Fruit fly (Drosophila melanogaster): ENCODE data around the gene shf.

The shf gene

dm6 chrX:6759184-6759965 is 20.1 kb downstream of the shf start:
- peak; percentile 16 for TF ChIP-seq EcR (GFP tag; optimal IDR thresholded peaks at IDR 0.05)
- TF ChIP-seq CG4496 (GFP tag; IDR thresholded peaks at IDR 0.05), result 0 out of 3 replicates have a peak, but pooled peaks have one; percentile 30
- peak; percentile 33; the same call in 1 of the 2 replicates for TF ChIP-seq Ets98B (GFP tag; IDR thresholded peaks at IDR 0.05)
- no peak for TF ChIP-seq CG8159 (tag; optimal IDR thresholded peaks at IDR 0.05)

- TF ChIP-seq CG13204 (GFP tag; optimal IDR thresholded peaks at IDR 0.05), result no peak
- 0 out of 3 replicates have a peak, but pooled peaks have one; percentile 28 for TF ChIP-seq CG4496 (GFP tag; IDR thresholded peaks at IDR 0.05)
Observed at dm6 chrX:6756175-6756718, 23.2 kb downstream of the shf start, which contains the start of gene sov. Gene sov (plus strand): TSS chrX:6756322.

dm6 chrX:6751964-6752363 is 27.5 kb downstream of the shf start:
- TF ChIP-seq Snoo (tag; optimal IDR thresholded peaks at IDR 0.05), result no peak
- no peak for TF ChIP-seq gl (tag; optimal IDR thresholded peaks at IDR 0.05)
- TF ChIP-seq CG8159 (tag; optimal IDR thresholded peaks at IDR 0.05), result no peak
- no peak for TF ChIP-seq CG13204 (GFP tag; optimal IDR thresholded peaks at IDR 0.05)

- TF ChIP-seq D1 (tag; optimal IDR thresholded peaks at IDR 0.05) (no peak), CG4496 (GFP tag; IDR thresholded peaks at IDR 0.05) (no peak), CG14655 (GFP tag; optimal IDR thresholded peaks at IDR 0.05) (no peak), gl (tag; optimal IDR thresholded peaks at IDR 0.05) (no peak), CG17806 (tag; optimal IDR thresholded peaks at IDR 0.05) (no peak), CG13204 (GFP tag; optimal IDR thresholded peaks at IDR 0.05) (no peak)
Observed at dm6 chrX:6747244-6747643, 32.2 kb downstream of the shf start, which contains the start of gene CG14439. Gene CG14439 (plus strand): TSS chrX:6747544.

dm6 chrX:6746221-6746620 is 33.2 kb downstream of the shf start:
- TF ChIP-seq CG34367 (tag; optimal IDR thresholded peaks at IDR 0.05), result peak; percentile 31
- peak; percentile 37 for TF ChIP-seq CG17806 (tag; optimal IDR thresholded peaks at IDR 0.05)
- TF ChIP-seq CG14655 (GFP tag; optimal IDR thresholded peaks at IDR 0.05), result peak; percentile 3
- no peak for TF ChIP-seq CG13204 (GFP tag; optimal IDR thresholded peaks at IDR 0.05)
- TF ChIP-seq CG4496 (GFP tag; IDR thresholded peaks at IDR 0.05), result no peak
- peak; percentile 11 for TF ChIP-seq gl (tag; optimal IDR thresholded peaks at IDR 0.05)
- peak; percentile 51 for TF ChIP-seq CG15710 (tag; optimal IDR thresholded peaks at IDR 0.05)
- TF ChIP-seq CG9948 (tag; optimal IDR thresholded peaks at IDR 0.05), result peak; percentile 36
- peak; percentile 46 for TF ChIP-seq CG8159 (tag; optimal IDR thresholded peaks at IDR 0.05)
- TF ChIP-seq CG8301 (tag; optimal IDR thresholded peaks at IDR 0.05), result peak; percentile 1

dm6 chrX:6745547-6745946 is 33.9 kb downstream of the shf start:
- TF ChIP-seq gl (tag; optimal IDR thresholded peaks at IDR 0.05) (no peak), rn (GFP tag; IDR thresholded peaks at IDR 0.05) (peak; percentile 41; the same call in 1 of the 2 replicates), fd96Ca (GFP tag; IDR thresholded peaks at IDR 0.05) (peak; percentile 70), Snoo (tag; optimal IDR thresholded peaks at IDR 0.05) (no peak), CG10348 (GFP tag; IDR thresholded peaks at IDR 0.05) (no peak), CG13204 (GFP tag; optimal IDR thresholded peaks at IDR 0.05) (no peak), CG8159 (tag; optimal IDR thresholded peaks at IDR 0.05) (peak; percentile 49), Pif1A (GFP tag; optimal IDR thresholded peaks at IDR 0.05) (peak; percentile 47), CG32121 (GFP tag; IDR thresholded peaks at IDR 0.05) (peak; percentile 17; the same call in 1 of the 2 replicates), EcR (GFP tag; optimal IDR thresholded peaks at IDR 0.05) (no peak), CG8301 (tag; optimal IDR thresholded peaks at IDR 0.05) (peak; percentile 70), CG15710 (tag; optimal IDR thresholded peaks at IDR 0.05) (peak; percentile 46), D1 (tag; optimal IDR thresholded peaks at IDR 0.05) (no peak), CG12605 (GFP tag; IDR thresholded peaks at IDR 0.05) (peak; percentile 24; the same call in 1 of the 2 replicates), CG9948 (tag; optimal IDR thresholded peaks at IDR 0.05) (peak; percentile 73), CG4496 (GFP tag; IDR thresholded peaks at IDR 0.05) (peak; percentile 79), CG34367 (tag; optimal IDR thresholded peaks at IDR 0.05) (peak; percentile 62), Ets98B (GFP tag; IDR thresholded peaks at IDR 0.05) (peak; percentile 70), Pif1B (GFP tag; optimal IDR thresholded peaks at IDR 0.05) (peak; percentile 59), CG14655 (GFP tag; optimal IDR thresholded peaks at IDR 0.05) (peak; percentile 78), CG17806 (tag; optimal IDR thresholded peaks at IDR 0.05) (peak; percentile 67)

- TF ChIP-seq CG8301 (tag; optimal IDR thresholded peaks at IDR 0.05) (peak; percentile 13), D1 (tag; optimal IDR thresholded peaks at IDR 0.05) (no peak), CG17806 (tag; optimal IDR thresholded peaks at IDR 0.05) (peak; percentile 10), Snoo (tag; optimal IDR thresholded peaks at IDR 0.05) (peak; percentile 87), CG12605 (GFP tag; IDR thresholded peaks at IDR 0.05) (peak; percentile 64; the same call in 1 of the 2 replicates), CG8159 (tag; optimal IDR thresholded peaks at IDR 0.05) (peak; percentile 38), Pif1A (GFP tag; optimal IDR thresholded peaks at IDR 0.05) (peak; percentile 68), CG15710 (tag; optimal IDR thresholded peaks at IDR 0.05) (peak; percentile 42), CG9948 (tag; optimal IDR thresholded peaks at IDR 0.05) (peak; percentile 11), Pif1B (GFP tag; optimal IDR thresholded peaks at IDR 0.05) (peak; percentile 72), CG4496 (GFP tag; IDR thresholded peaks at IDR 0.05) (peak; percentile 91), Ets98B (GFP tag; IDR thresholded peaks at IDR 0.05) (peak; percentile 69; the same call in 1 of the 2 replicates), gl (tag; optimal IDR thresholded peaks at IDR 0.05) (peak; percentile 40), CG13204 (GFP tag; optimal IDR thresholded peaks at IDR 0.05) (peak; percentile 70), CG32121 (GFP tag; IDR thresholded peaks at IDR 0.05) (peak; percentile 61; the same call in 1 of the 2 replicates), CG34367 (tag; optimal IDR thresholded peaks at IDR 0.05) (peak; percentile 66), EcR (GFP tag; optimal IDR thresholded peaks at IDR 0.05) (no peak), rn (GFP tag; IDR thresholded peaks at IDR 0.05) (no peak), CG14655 (GFP tag; optimal IDR thresholded peaks at IDR 0.05) (peak; percentile 40), fd96Ca (GFP tag; IDR thresholded peaks at IDR 0.05) (peak; percentile 71), CG10348 (GFP tag; IDR thresholded peaks at IDR 0.05) (no peak)
Observed at dm6 chrX:6744088-6744487, 35.4 kb downstream of the shf start, which contains the start of gene RpL17. Gene RpL17 (minus strand): TSS chrX:6744238.
